Fruit fly (Drosophila melanogaster) whole organism, embryonic: ENCODE data around the gene Ubc4.

Experiments used
- BEAF-32 ChIP-seq: fragments of 200-800 bp; sonication (Bioruptor generic); optimal IDR thresholded peaks from 3 replicates; lab custom pipeline; 2017; ENCODE audit warnings: missing biosample characterization, missing genetic modification characterization, mild to moderate bottlenecking, moderate library complexity, missing genetic modification reagents
- CG1024 ChIP-seq: fragments of 200-800 bp; sonication (Bioruptor generic); IDR thresholded peaks from 2 replicates; pipeline ENCODE4 v1.3.6; 2022; ENCODE audit warnings: missing biosample characterization, missing genetic modification characterization
- CG10267 ChIP-seq: fragments of 200-800 bp; sonication (Bioruptor generic); optimal IDR thresholded peaks from 2 replicates; lab custom pipeline; 2018; ENCODE audit warnings: missing biosample characterization, mild to moderate bottlenecking, missing genetic modification characterization, moderate library complexity
- CG11085 ChIP-seq: fragments of 200-800 bp; sonication (Bioruptor generic); IDR thresholded peaks from 2 replicates; pipeline ENCODE4 v1.3.6; 2022; ENCODE audit warnings: missing biosample characterization, missing genetic modification characterization
- CG12659 ChIP-seq: fragments of 200-800 bp; sonication (Bioruptor generic); optimal IDR thresholded peaks from 3 replicates; lab custom pipeline; 2017; ENCODE audit warnings: mild to moderate bottlenecking, missing biosample characterization, missing genetic modification reagents, missing genetic modification characterization
- CG13287 ChIP-seq: fragments of 200-800 bp; sonication (Bioruptor generic); IDR thresholded peaks from 2 replicates; pipeline ENCODE4 v1.3.6; 2022; ENCODE audit warnings: missing biosample characterization, missing genetic modification characterization; ENCODE audit not compliant: partially characterized antibody
- CG13296 ChIP-seq: fragments of 200-800 bp; sonication (Bioruptor generic); optimal IDR thresholded peaks from 3 replicates; lab custom pipeline; 2018; ENCODE audit warnings: missing biosample characterization, mild to moderate bottlenecking, missing genetic modification characterization
- CG14710 ChIP-seq: fragments of 200-800 bp; sonication (Bioruptor generic); optimal IDR thresholded peaks from 3 replicates; lab custom pipeline; 2019; ENCODE audit warnings: missing biosample characterization, mild to moderate bottlenecking, missing genetic modification characterization, moderate library complexity
- CG17385 ChIP-seq: fragments of 200-800 bp; sonication (Bioruptor generic); optimal IDR thresholded peaks from 3 replicates; lab custom pipeline; 2018; ENCODE audit warnings: missing biosample characterization, mild to moderate bottlenecking, missing genetic modification characterization
- CG2116 ChIP-seq: fragments of 200-800 bp; sonication (Bioruptor generic); optimal IDR thresholded peaks from 3 replicates; lab custom pipeline; 2018; ENCODE audit warnings: missing biosample characterization, mild to moderate bottlenecking, missing genetic modification characterization
- CG31365 ChIP-seq: fragments of 200-800 bp; sonication (Bioruptor generic); optimal IDR thresholded peaks from 2 replicates; lab custom pipeline; 2018; ENCODE audit warnings: missing biosample characterization, mild to moderate bottlenecking, missing genetic modification characterization
- CG3995 ChIP-seq: fragments of 200-800 bp; sonication (Bioruptor generic); optimal IDR thresholded peaks from 3 replicates; lab custom pipeline; 2016; ENCODE audit warnings: missing biosample characterization, missing genetic modification characterization
- CG5953 ChIP-seq: fragments of 200-800 bp; sonication (Bioruptor generic); IDR thresholded peaks from 2 replicates; pipeline ENCODE4 v1.3.6; 2022; ENCODE audit warnings: missing biosample characterization, missing genetic modification characterization
- CG9727 ChIP-seq: fragments of 200-800 bp; sonication (Bioruptor generic); optimal IDR thresholded peaks from 3 replicates; lab custom pipeline; 2017; ENCODE audit warnings: missing biosample characterization, mild to moderate bottlenecking, missing genetic modification characterization
- CoRest ChIP-seq: fragments of 200-800 bp; sonication (Bioruptor generic); optimal IDR thresholded peaks from 3 replicates; lab custom pipeline; 2018; ENCODE audit warnings: missing biosample characterization, mild to moderate bottlenecking, missing genetic modification characterization, moderate library complexity
- Dll ChIP-seq: fragments of 200-800 bp; sonication (Bioruptor generic); IDR thresholded peaks from 4 replicates; pipeline ENCODE4 v1.3.6; 2022; ENCODE audit warnings: missing biosample characterization, missing genetic modification characterization; ENCODE audit not compliant: partially characterized antibody
- HLHmδ ChIP-seq: fragments of 200-800 bp; sonication (Bioruptor generic); optimal IDR thresholded peaks from 2 replicates; lab custom pipeline; 2018; ENCODE audit warnings: missing biosample characterization, mild to moderate bottlenecking, missing genetic modification characterization, moderate library complexity
- Hand ChIP-seq: fragments of 200-800 bp; sonication (Bioruptor generic); optimal IDR thresholded peaks from 2 replicates; lab custom pipeline; 2017; ENCODE audit warnings: mild to moderate bottlenecking, missing biosample characterization, missing genetic modification reagents, missing genetic modification characterization
- MESR4 ChIP-seq: fragments of 200-800 bp; sonication (Bioruptor generic); optimal IDR thresholded peaks from 2 replicates; lab custom pipeline; 2018; ENCODE audit warnings: missing biosample characterization, mild to moderate bottlenecking, missing genetic modification characterization, moderate library complexity
- Myb ChIP-seq: fragments of 200-800 bp; sonication (Bioruptor generic); optimal IDR thresholded peaks from 2 replicates; lab custom pipeline; 2016; ENCODE audit warnings: missing biosample characterization, missing genetic modification characterization
- NC2β ChIP-seq: fragments of 200-800 bp; sonication (Bioruptor generic); optimal IDR thresholded peaks from 2 replicates; lab custom pipeline; 2016; ENCODE audit warnings: missing biosample characterization, missing genetic modification characterization
- NfI ChIP-seq: fragments of 200-800 bp; sonication (Bioruptor generic); optimal IDR thresholded peaks from 3 replicates; lab custom pipeline; 2018; ENCODE audit warnings: missing biosample characterization, mild to moderate bottlenecking, missing genetic modification characterization, moderate library complexity
- Opbp ChIP-seq: fragments of 200-800 bp; sonication (Bioruptor generic); IDR thresholded peaks from 3 replicates; pipeline ENCODE4 v1.3.6; 2022; ENCODE audit warnings: missing biosample characterization, missing genetic modification characterization; ENCODE audit not compliant: partially characterized antibody
- Poxn ChIP-seq: fragments of 200-800 bp; sonication (Bioruptor generic); IDR thresholded peaks from 2 replicates; pipeline ENCODE4 v1.3.6; 2022; ENCODE audit warnings: missing biosample characterization, missing genetic modification characterization
- Scr ChIP-seq: fragments of 200-800 bp; sonication (Bioruptor generic); IDR thresholded peaks from 2 replicates; pipeline ENCODE4 v1.3.6; 2022; ENCODE audit warnings: missing biosample characterization, missing genetic modification characterization; ENCODE audit not compliant: partially characterized antibody
- Stat92E ChIP-seq, 3 experiments: fragments of >200 bp in 2 of 3; fragments of 200-800 bp in 1 of 3; sonication (Bioruptor generic) in 1 of 3; optimal IDR thresholded peaks; 2 replicates each; lab custom pipeline; 2017 to 2019; ENCODE audit warnings: missing biosample characterization in 3 of 3, missing genetic modification characterization in 3 of 3, mild to moderate bottlenecking in 1 of 3, moderate library complexity in 1 of 3
- aop ChIP-seq: fragments of 200-800 bp; sonication (Bioruptor generic); IDR thresholded peaks from 2 replicates; pipeline ENCODE4 v1.3.6; 2022; ENCODE audit warnings: missing biosample characterization, missing genetic modification characterization
- ap ChIP-seq: fragments of 200-800 bp; sonication (Bioruptor generic); IDR thresholded peaks from 2 replicates; pipeline ENCODE4 v1.3.6; 2022; ENCODE audit warnings: missing biosample characterization, missing genetic modification characterization
- bbx ChIP-seq: fragments of 200-800 bp; sonication (Bioruptor generic); IDR thresholded peaks from 2 replicates; pipeline ENCODE4 v1.3.6; 2022; ENCODE audit warnings: missing biosample characterization, missing genetic modification characterization; ENCODE audit not compliant: partially characterized antibody
- bigmax ChIP-seq: fragments of 200-800 bp; sonication (Bioruptor generic); optimal IDR thresholded peaks from 2 replicates; lab custom pipeline; 2018; ENCODE audit warnings: missing biosample characterization, mild to moderate bottlenecking, missing genetic modification characterization
- caup ChIP-seq: fragments of 200-800 bp; sonication (Bioruptor generic); optimal IDR thresholded peaks from 3 replicates; lab custom pipeline; 2017; ENCODE audit warnings: missing biosample characterization, mild to moderate bottlenecking, missing genetic modification characterization, moderate library complexity; ENCODE audit not compliant: severe bottlenecking
- crp ChIP-seq, 2 experiments: fragments of 200-800 bp; sonication (Bioruptor generic); optimal IDR thresholded peaks; 2 replicates in 1 of 2; 3 replicates in 1 of 2; lab custom pipeline; 2017; ENCODE audit warnings: missing biosample characterization in 2 of 2, missing genetic modification characterization in 2 of 2, mild to moderate bottlenecking in 1 of 2, moderate library complexity in 1 of 2
- dpn ChIP-seq, 2 experiments: fragments of 200-800 bp; sonication (Bioruptor generic); optimal IDR thresholded peaks; 3 replicates each; lab custom pipeline; 2016; ENCODE audit warnings: missing biosample characterization in 2 of 2, missing genetic modification characterization in 2 of 2
- exex ChIP-seq: fragments of 200-800 bp; sonication (Bioruptor generic); optimal IDR thresholded peaks from 4 replicates; lab custom pipeline; 2018; ENCODE audit warnings: missing biosample characterization, mild to moderate bottlenecking, missing genetic modification characterization, moderate library complexity
- ftz-f1 ChIP-seq: fragments of 200-800 bp; sonication (Bioruptor generic); optimal IDR thresholded peaks from 2 replicates; lab custom pipeline; 2016; ENCODE audit warnings: missing biosample characterization, missing genetic modification characterization
- grn ChIP-seq: fragments of 200-800 bp; sonication (Bioruptor generic); optimal IDR thresholded peaks from 3 replicates; lab custom pipeline; 2017; ENCODE audit warnings: missing biosample characterization, missing genetic modification characterization
- lov ChIP-seq, 2 experiments: fragments of 200-800 bp in 1 of 2; fragments of >200 bp in 1 of 2; sonication (Bioruptor generic) in 1 of 2; IDR thresholded peaks in 1 of 2; optimal IDR thresholded peaks in 1 of 2; 2 replicates in 1 of 2; 3 replicates in 1 of 2; pipeline versions ENCODE4 v1.3.6 to Lab custom; 2017 to 2022; ENCODE audit warnings: missing biosample characterization in 1 of 2, missing genetic modification characterization in 1 of 2
- nom ChIP-seq: fragments of 200-800 bp; sonication (Bioruptor generic); optimal IDR thresholded peaks from 2 replicates; lab custom pipeline; 2017; ENCODE audit warnings: missing biosample characterization, missing genetic modification characterization, mild to moderate bottlenecking, moderate library complexity, missing genetic modification reagents
- onecut ChIP-seq: fragments of 200-800 bp; sonication (Bioruptor generic); IDR thresholded peaks from 2 replicates; pipeline ENCODE4 v1.3.6; 2022; ENCODE audit warnings: missing biosample characterization, missing genetic modification characterization
- peb ChIP-seq: fragments of 200-800 bp; sonication (Bioruptor generic); IDR thresholded peaks from 2 replicates; pipeline ENCODE4 v1.3.6; 2022; ENCODE audit warnings: missing biosample characterization, missing genetic modification characterization
- sens ChIP-seq: fragments of 200-800 bp; sonication (Bioruptor generic); peaks from one replicate; lab custom pipeline; 2016; ENCODE audit warnings: missing biosample characterization, missing genetic modification characterization
- sens-2 ChIP-seq: fragments of 200-800 bp; sonication (Bioruptor generic); IDR thresholded peaks from 2 replicates; pipeline ENCODE4 v1.3.6; 2022; ENCODE audit warnings: missing biosample characterization, missing genetic modification characterization
- sob ChIP-seq: fragments of 200-800 bp; sonication (Bioruptor generic); IDR thresholded peaks from 2 replicates; pipeline ENCODE4 v1.3.6; 2022; ENCODE audit warnings: missing biosample characterization, missing genetic modification characterization
- stwl ChIP-seq: fragments of 200-800 bp; sonication (Bioruptor generic); optimal IDR thresholded peaks from 3 replicates; lab custom pipeline; 2018; ENCODE audit warnings: missing biosample characterization, mild to moderate bottlenecking, missing genetic modification characterization, moderate library complexity
- sug ChIP-seq: fragments of 200-800 bp; optimal IDR thresholded peaks from 2 replicates; lab custom pipeline; 2019; ENCODE audit warnings: missing biosample characterization, mild to moderate bottlenecking, missing genetic modification characterization, moderate library complexity
- unpg ChIP-seq: fragments of 200-800 bp; sonication (Bioruptor generic); optimal IDR thresholded peaks from 3 replicates; lab custom pipeline; 2018; ENCODE audit warnings: missing biosample characterization, mild to moderate bottlenecking, missing genetic modification characterization, moderate library complexity
- vvl ChIP-seq: fragments of 200-800 bp; sonication (Bioruptor generic); IDR thresholded peaks from 2 replicates; pipeline ENCODE4 v1.3.6; 2022; ENCODE audit warnings: missing biosample characterization, missing genetic modification characterization

Ubc4 gene

dm6 chr3L:9729795-9730421, 31.8 kb downstream of the Ubc4 start, which contains the start of gene ATPsynB (continued):
- peak; percentile 97 for TF ChIP-seq MESR4
- peak; percentile 64 for TF ChIP-seq sens
- no peak; the same call in 1 of the 2 replicates for TF ChIP-seq onecut
- peak; percentile 38 for TF ChIP-seq CG3995 (GFP tag; lab: Kevin White, UChicago)
- no peak for TF ChIP-seq CG13296
- TF ChIP-seq exex (tag; lab: Kevin White, UChicago): no peak
- TF ChIP-seq CG5953 (GFP tag; lab: Robert Waterston, UW): no peak
- TF ChIP-seq Scr (GFP tag; lab: Robert Waterston, UW): peak; percentile 32
- no peak for TF ChIP-seq CG11085 (GFP tag; lab: Robert Waterston, UW)
- peak; percentile 35 for TF ChIP-seq CG2116 (GFP tag; lab: Kevin White, UChicago)
- TF ChIP-seq CG17385 (GFP tag; lab: Kevin White, UChicago): no peak
- peak; percentile 59; the same call in 1 of the 2 replicates for TF ChIP-seq sob (GFP tag; lab: Robert Waterston, UW)
- TF ChIP-seq Poxn (GFP tag; lab: Robert Waterston, UW): no peak
- TF ChIP-seq bbx (GFP tag; lab: Robert Waterston, UW): peak; percentile 50; the same call in 1 of the 2 replicates
- TF ChIP-seq grn (GFP tag; lab: Kevin White, UChicago): no peak
- peak; percentile 35; the same call in 1 of the 2 replicates for TF ChIP-seq vvl (GFP tag; lab: Robert Waterston, UW)
- TF ChIP-seq ftz-f1 (GFP tag; lab: Kevin White, UChicago): peak; percentile 34
- TF ChIP-seq lov (optimal IDR thresholded peaks at IDR 0.05; lab: Kevin White, UChicago): no peak
- TF ChIP-seq lov (GFP tag; IDR thresholded peaks at IDR 0.05; lab: Robert Waterston, UW): no peak
- TF ChIP-seq CG12659 (GFP tag; lab: Kevin White, UChicago): peak; percentile 72
- TF ChIP-seq stwl (tag; lab: Kevin White, UChicago): peak; percentile 93
- no peak for TF ChIP-seq CoRest
- no peak for TF ChIP-seq sens-2 (GFP tag; lab: Robert Waterston, UW)
- no peak for TF ChIP-seq Hand
- TF ChIP-seq caup (GFP tag; lab: Kevin White, UChicago): peak; percentile 35
- TF ChIP-seq CG31365 (tag; lab: Kevin White, UChicago): no peak
- TF ChIP-seq NfI (GFP tag; lab: Kevin White, UChicago): peak; percentile 39
- peak; percentile 17 for TF ChIP-seq NC2β (GFP tag; lab: Kevin White, UChicago)
- no peak for TF ChIP-seq crp (GFP tag; optimal IDR thresholded peaks at IDR 0.05; lab: Kevin White, UChicago)
- TF ChIP-seq dpn (GFP tag; optimal IDR thresholded peaks at IDR 0.05; lab: Kevin White, UChicago): peak in 1 of 2 experiments; percentile 31
- TF ChIP-seq BEAF-32 (GFP tag; lab: Kevin White, UChicago): peak; percentile 39
- peak; percentile 98 for TF ChIP-seq CG10267 (tag; lab: Kevin White, UChicago)
- no peak for TF ChIP-seq CG9727 (GFP tag; lab: Kevin White, UChicago)
- TF ChIP-seq CG14710 (tag; lab: Kevin White, UChicago): peak; percentile 59
- peak in 1 of 3 experiments; percentile 60 for TF ChIP-seq Stat92E (GFP tag; optimal IDR thresholded peaks at IDR 0.05; lab: Kevin White, UChicago)
- 0 out of 4 replicates have a peak, but pooled peaks have one; percentile 11 for TF ChIP-seq Dll (GFP tag; lab: Robert Waterston, UW)
- TF ChIP-seq bigmax (GFP tag; lab: Kevin White, UChicago): peak; percentile 70
- TF ChIP-seq peb (GFP tag; lab: Robert Waterston, UW): no peak
- TF ChIP-seq Opbp: peak; percentile 42; the same call in 1 of the 3 replicates
- TF ChIP-seq sug (tag; lab: Kevin White, UChicago): peak; percentile 61
- TF ChIP-seq ap (GFP tag; lab: Robert Waterston, UW): no peak
- no peak for TF ChIP-seq aop (GFP tag; lab: Robert Waterston, UW)
- peak; percentile 50 for TF ChIP-seq Myb
- peak; percentile 36; the same call in 1 of the 2 replicates for TF ChIP-seq CG13287
- peak; percentile 27 for TF ChIP-seq HLHmδ
- 0 out of 2 replicates have a peak, but pooled peaks have one; percentile 9 for TF ChIP-seq CG1024 (GFP tag; lab: Robert Waterston, UW)
- TF ChIP-seq unpg (GFP tag; lab: Kevin White, UChicago): no peak
- TF ChIP-seq nom: no peak
